Worm (Caenorhabditis elegans) whole organism, L3 larva: ENCODE results near the gene T02H6.6.

Experiments used
- lin-15B ChIP-seq: fragments of 150-350 bp; optimal IDR thresholded peaks from 2 replicates; lab custom pipeline; 2014; ENCODE audit warnings: missing biosample characterization, missing genetic modification characterization
- lin-39 ChIP-seq: fragments of 150-350 bp; optimal IDR thresholded peaks from 2 replicates; lab custom pipeline; 2018; ENCODE audit warnings: missing biosample characterization, missing genetic modification reagents, missing genetic modification characterization
- nhr-237 ChIP-seq: fragments of 150-350 bp; optimal IDR thresholded peaks from 2 replicates; lab custom pipeline; 2014; ENCODE audit warnings: missing biosample characterization, missing genetic modification characterization
- nhr-28 ChIP-seq: fragments of 150-350 bp; optimal IDR thresholded peaks from 2 replicates; lab custom pipeline; 2014; ENCODE audit warnings: missing biosample characterization, missing genetic modification characterization
- snpc-4 ChIP-seq: fragments of 150-350 bp; optimal IDR thresholded peaks from 2 replicates; lab custom pipeline; 2014; ENCODE audit warnings: missing biosample characterization, missing genetic modification characterization
- unc-39 ChIP-seq: sonication (generic microtip); optimal IDR thresholded peaks from 4 replicates; lab custom pipeline; 2017; ENCODE audit warnings: missing biosample characterization, missing genetic modification characterization

- TF ChIP-seq nhr-237 (tag; lab: Kevin White, UChicago) (no peak), lin-15B (tag; lab: Kevin White, UChicago) (no peak), snpc-4 (no peak), lin-39 (tag; lab: Kevin White, UChicago) (no peak), nhr-28 (no peak), unc-39 (no peak)
These were observed 48.8 kb downstream of the T02H6.6 start for ce11 chrII:732393-732792.
